Fruit fly (Drosophila melanogaster): ENCODE data around the gene Cyp6d5.

dm6 chr3R:14026953-14027721 is 1.9 kb upstream of the Cyp6d5 start:
- TF ChIP-seq pan (optimal IDR thresholded peaks at IDR 0.05) (no peak), Dll (optimal IDR thresholded peaks at IDR 0.05) (no peak)
